Fruit fly (Drosophila melanogaster): ENCODE measurements around the gene CG4911.

CG4911 gene

DNA sequence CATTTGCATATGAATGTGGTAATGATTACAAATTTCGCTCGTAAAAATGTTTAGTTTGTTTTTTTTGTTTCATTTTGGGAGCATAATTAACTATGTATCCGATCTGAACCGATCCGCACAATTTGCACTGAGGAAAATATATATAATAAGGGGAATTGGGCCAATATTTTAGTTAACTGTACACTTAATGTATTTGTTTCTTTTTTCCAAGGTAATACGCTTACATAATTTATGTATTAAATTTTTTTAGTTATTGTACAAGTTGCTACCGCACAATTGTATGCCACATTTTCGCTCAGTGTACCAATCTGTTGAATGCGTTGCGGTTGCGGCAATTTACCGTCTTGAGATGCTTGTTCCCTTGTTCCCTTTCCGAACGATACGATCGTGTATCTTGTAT, 46.9 kb downstream of the CG4911 start:
- TF ChIP-seq fru (GFP tag; optimal IDR thresholded peaks at IDR 0.05): peak; percentile 4
- TF ChIP-seq h (GFP tag; optimal IDR thresholded peaks at IDR 0.05): no peak
- no peak for TF ChIP-seq Vsx2 (GFP tag; optimal IDR thresholded peaks at IDR 0.05; ENCODE audit: partially characterized antibody)
- no peak for TF ChIP-seq Jra (GFP tag; optimal IDR thresholded peaks at IDR 0.05)
- TF ChIP-seq Hr83 (GFP tag; optimal IDR thresholded peaks at IDR 0.05; ENCODE audit: poor library complexity, severe bottlenecking): no peak
- no peak for TF ChIP-seq tai (GFP tag; optimal IDR thresholded peaks at IDR 0.05)
- TF ChIP-seq Myc (optimal IDR thresholded peaks at IDR 0.05): no peak
- no peak for TF ChIP-seq Sp1 (GFP tag; optimal IDR thresholded peaks at IDR 0.05)
- peak; percentile 77 for TF ChIP-seq sv (GFP tag; optimal IDR thresholded peaks at IDR 0.05)
- TF ChIP-seq Rel (GFP tag; optimal IDR thresholded peaks at IDR 0.05): no peak
- no peak for TF ChIP-seq Rel (tag; optimal IDR thresholded peaks at IDR 0.05)
- no peak for TF ChIP-seq CrebA (GFP tag; optimal IDR thresholded peaks at IDR 0.05; ENCODE audit: borderline replicate concordance)
- no peak for TF ChIP-seq Dif (GFP tag; optimal IDR thresholded peaks at IDR 0.05; ENCODE audit: partially characterized antibody)
- no peak for TF ChIP-seq ey (GFP tag; optimal IDR thresholded peaks at IDR 0.05)
- TF ChIP-seq HLH106 (tag; optimal IDR thresholded peaks at IDR 0.05): no peak
- no peak for TF ChIP-seq pan (optimal IDR thresholded peaks at IDR 0.05)
- TF ChIP-seq dl (GFP tag; optimal IDR thresholded peaks at IDR 0.05; ENCODE audit: insufficient read depth in 1 of 2, partially characterized antibody in 2 of 2): no peak
- no peak for TF ChIP-seq psq (GFP tag; optimal IDR thresholded peaks at IDR 0.05)
- TF ChIP-seq rgr (GFP tag; optimal IDR thresholded peaks at IDR 0.05): peak; percentile 12
- no peak for TF ChIP-seq brk (GFP tag; optimal IDR thresholded peaks at IDR 0.05)
- TF ChIP-seq Abd-B (GFP tag; optimal IDR thresholded peaks at IDR 0.05): no peak
- no peak for TF ChIP-seq sage (GFP tag; optimal IDR thresholded peaks at IDR 0.05)
- no peak for TF ChIP-seq Dfd (GFP tag; optimal IDR thresholded peaks at IDR 0.05)
- TF ChIP-seq foxo (GFP tag; optimal IDR thresholded peaks at IDR 0.05): peak in 1 of 2 experiments; percentile 8
- no peak for TF ChIP-seq dsf (GFP tag; optimal IDR thresholded peaks at IDR 0.05; ENCODE audit: borderline replicate concordance)
- no peak for TF ChIP-seq jim (GFP tag; optimal IDR thresholded peaks at IDR 0.05)
- TF ChIP-seq woc (GFP tag; optimal IDR thresholded peaks at IDR 0.05): no peak
- no peak for TF ChIP-seq GATAd (GFP tag; optimal IDR thresholded peaks at IDR 0.05)
- TF ChIP-seq CG9705 (GFP tag; optimal IDR thresholded peaks at IDR 0.05): no peak

DNA sequence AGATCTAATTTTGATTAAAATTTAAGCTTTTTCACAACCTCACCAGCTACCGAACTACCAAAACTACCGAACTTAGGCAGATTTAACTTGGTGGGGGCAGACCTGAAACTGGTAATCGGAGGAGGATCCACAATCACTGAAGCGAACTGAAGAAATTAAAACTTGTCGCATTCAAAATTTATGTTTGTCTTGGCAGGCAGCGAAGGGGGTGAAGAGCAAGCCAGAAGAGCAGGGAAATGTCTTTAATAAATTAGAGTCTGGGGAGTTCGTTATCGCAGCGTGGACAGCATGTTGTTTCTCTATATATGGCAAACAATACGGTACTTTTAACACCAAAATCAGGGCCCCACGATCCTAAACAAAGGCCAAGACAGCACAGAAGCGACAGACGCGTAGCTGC, 47.4 kb downstream of the CG4911 start:
- TF ChIP-seq Dfd (GFP tag; optimal IDR thresholded peaks at IDR 0.05): no peak
- TF ChIP-seq CG32264 (GFP tag; optimal IDR thresholded peaks at IDR 0.05): no peak
- no peak for TF ChIP-seq usp (GFP tag; optimal IDR thresholded peaks at IDR 0.05)

DNA sequence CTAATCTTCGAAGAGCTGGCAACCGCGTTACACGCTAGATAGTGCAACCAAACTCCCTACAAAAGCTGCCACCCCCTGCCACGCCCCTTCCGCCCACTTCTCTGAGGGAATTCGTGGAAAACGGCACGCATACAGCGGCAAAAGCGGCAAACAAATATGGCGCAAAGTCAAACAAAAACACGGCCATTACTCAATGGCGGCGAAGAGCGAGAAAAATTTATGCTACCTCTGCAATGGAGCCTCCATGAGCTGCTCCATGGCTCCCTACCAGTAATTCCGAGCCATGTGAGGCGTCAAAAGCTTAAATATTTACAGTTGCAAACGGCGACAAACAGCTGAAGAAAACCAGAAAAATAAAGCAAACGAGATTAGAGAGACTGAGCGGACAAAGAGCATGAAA, 47.8 kb downstream of the CG4911 start:
- TF ChIP-seq Hnf4 (GFP tag; optimal IDR thresholded peaks at IDR 0.05): no peak
- no peak for TF ChIP-seq fru (GFP tag; optimal IDR thresholded peaks at IDR 0.05)
- TF ChIP-seq dl (GFP tag; optimal IDR thresholded peaks at IDR 0.05; ENCODE audit: insufficient read depth in 1 of 2, partially characterized antibody in 2 of 2): no peak
- no peak for TF ChIP-seq Mio (GFP tag; optimal IDR thresholded peaks at IDR 0.05)
- no peak for TF ChIP-seq rgr (GFP tag; optimal IDR thresholded peaks at IDR 0.05)
- TF ChIP-seq HLH106 (tag; optimal IDR thresholded peaks at IDR 0.05): no peak
- TF ChIP-seq ey (GFP tag; optimal IDR thresholded peaks at IDR 0.05): no peak

DNA sequence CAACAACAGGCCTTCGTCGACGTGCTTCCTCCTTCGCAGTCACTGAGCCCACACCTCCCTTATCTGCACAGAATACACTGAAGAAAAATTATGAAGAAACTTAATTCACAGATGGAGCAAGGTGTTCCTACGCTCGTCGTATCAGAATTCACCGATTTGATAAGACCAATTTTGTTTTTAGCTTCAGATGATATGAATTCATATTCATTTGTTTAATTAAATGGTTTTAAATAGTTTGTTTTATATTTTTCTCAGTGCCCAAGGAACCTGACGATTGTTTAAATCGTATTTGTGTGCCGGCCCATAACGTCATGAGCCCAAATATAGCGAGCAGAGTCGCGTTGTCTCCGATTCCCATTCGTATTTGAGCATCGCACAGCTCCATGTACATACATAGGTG, 48.9 kb downstream of the CG4911 start:
- TF ChIP-seq Vsx2 (GFP tag; optimal IDR thresholded peaks at IDR 0.05; ENCODE audit: partially characterized antibody) (no peak), Jra (GFP tag; optimal IDR thresholded peaks at IDR 0.05) (no peak), foxo (GFP tag; optimal IDR thresholded peaks at IDR 0.05) (peak in 1 of 2 experiments; percentile 15), dsf (GFP tag; optimal IDR thresholded peaks at IDR 0.05; ENCODE audit: borderline replicate concordance) (no peak), woc (GFP tag; optimal IDR thresholded peaks at IDR 0.05) (no peak), Dif (GFP tag; optimal IDR thresholded peaks at IDR 0.05; ENCODE audit: partially characterized antibody) (no peak), pan (optimal IDR thresholded peaks at IDR 0.05) (no peak), h (GFP tag; optimal IDR thresholded peaks at IDR 0.05) (peak; percentile 39), dmrt93B (GFP tag; optimal IDR thresholded peaks at IDR 0.05) (no peak), CG32264 (GFP tag; optimal IDR thresholded peaks at IDR 0.05) (no peak), brk (GFP tag; optimal IDR thresholded peaks at IDR 0.05) (no peak), Mio (GFP tag; optimal IDR thresholded peaks at IDR 0.05) (no peak), jim (GFP tag; optimal IDR thresholded peaks at IDR 0.05) (no peak), Dfd (GFP tag; optimal IDR thresholded peaks at IDR 0.05) (no peak), Abd-B (GFP tag; optimal IDR thresholded peaks at IDR 0.05) (no peak), tai (GFP tag; optimal IDR thresholded peaks at IDR 0.05) (no peak), Myc (optimal IDR thresholded peaks at IDR 0.05) (no peak), OdsH (GFP tag; optimal IDR thresholded peaks at IDR 0.05) (peak; percentile 7), sage (GFP tag; optimal IDR thresholded peaks at IDR 0.05) (no peak), lola (GFP tag; optimal IDR thresholded peaks at IDR 0.05) (no peak), GATAd (GFP tag; optimal IDR thresholded peaks at IDR 0.05) (no peak), usp (GFP tag; optimal IDR thresholded peaks at IDR 0.05) (no peak), br (GFP tag; optimal IDR thresholded peaks at IDR 0.05) (peak; percentile 8), Hr78 (GFP tag; optimal IDR thresholded peaks at IDR 0.05) (no peak), CG9705 (GFP tag; optimal IDR thresholded peaks at IDR 0.05) (no peak), N (GFP tag; optimal IDR thresholded peaks at IDR 0.05) (no peak), sv (GFP tag; optimal IDR thresholded peaks at IDR 0.05) (peak; percentile 55), HLH106 (tag; optimal IDR thresholded peaks at IDR 0.05) (peak; percentile 0), ey (GFP tag; optimal IDR thresholded peaks at IDR 0.05) (peak; percentile 34), Sp1 (GFP tag; optimal IDR thresholded peaks at IDR 0.05) (no peak), CrebA (GFP tag; optimal IDR thresholded peaks at IDR 0.05; ENCODE audit: borderline replicate concordance) (no peak), Hr83 (GFP tag; optimal IDR thresholded peaks at IDR 0.05; ENCODE audit: poor library complexity, severe bottlenecking) (no peak)

Data from whole organism, wandering third instar larva.